Worm (Caenorhabditis elegans) whole organism, L1 larva: Measurements from ENCODE around the gene Y57G11C.499.

ENCODE experiments used
- C04F5.9 ChIP-seq: sonication (generic microtip); optimal IDR thresholded peaks from 2 replicates; lab custom pipeline; 2016; ENCODE audit warnings: missing genetic modification characterization, missing compliant biosample characterization
- C16A3.4 ChIP-seq: fragments of 150-350 bp; optimal IDR thresholded peaks from 2 replicates; lab custom pipeline; 2014; ENCODE audit warnings: missing biosample characterization, missing genetic modification characterization
- aly-2 ChIP-seq: fragments of 150-350 bp; optimal IDR thresholded peaks from 2 replicates; lab custom pipeline; 2014; ENCODE audit warnings: missing biosample characterization, missing genetic modification characterization
- ceh-82 ChIP-seq, 3 experiments: fragments of 150-350 bp in 1 of 3; sonication (generic microtip) in 2 of 3; optimal IDR thresholded peaks; 2 replicates each; lab custom pipeline; 2014 to 2017; ENCODE audit warnings: missing biosample characterization in 3 of 3, missing genetic modification characterization in 3 of 3
- ceh-88 ChIP-seq: fragments of 200-800 bp; sonication (Bioruptor generic); IDR thresholded peaks from 2 replicates; pipeline ENCODE4 v1.3.6; 2022; ENCODE audit warnings: missing genetic modification characterization, missing compliant biosample characterization
- dpl-1 ChIP-seq, 3 experiments: fragments of 150-350 bp in 2 of 3; sonication (generic microtip) in 1 of 3; optimal IDR thresholded peaks; 2 replicates each; lab custom pipeline; 2014 to 2017; ENCODE audit warnings: missing biosample characterization in 3 of 3, missing genetic modification characterization in 3 of 3, missing genetic modification reagents in 3 of 3
- dsc-1 ChIP-seq: sonication (generic microtip); optimal IDR thresholded peaks from 2 replicates; lab custom pipeline; 2016; ENCODE audit warnings: mild to moderate bottlenecking, missing genetic modification characterization, missing compliant biosample characterization
- efl-3 ChIP-seq: fragments of 200-800 bp; sonication (Bioruptor generic); optimal IDR thresholded peaks from 2 replicates; lab custom pipeline; 2018; ENCODE audit warnings: mild to moderate bottlenecking, missing genetic modification characterization, missing compliant biosample characterization
- egl-27 ChIP-seq, 2 experiments: fragments of 150-350 bp in 1 of 2; sonication (generic microtip); optimal IDR thresholded peaks; 3 replicates each; lab custom pipeline; 2017 to 2018; ENCODE audit warnings: missing biosample characterization in 2 of 2, missing genetic modification characterization in 2 of 2, missing genetic modification reagents in 2 of 2
- elt-2 ChIP-seq: sonication (generic microtip); optimal IDR thresholded peaks from 2 replicates; lab custom pipeline; 2016; ENCODE audit warnings: missing genetic modification characterization, mild to moderate bottlenecking, inconsistent platforms, missing compliant biosample characterization, missing genetic modification reagents
- elt-3 ChIP-seq, 6 experiments: fragments of 150-350 bp in 1 of 6; sonication (generic microtip); optimal IDR thresholded peaks; 2 replicates each; lab custom pipeline; 2017 to 2018; ENCODE audit warnings: missing biosample characterization in 6 of 6, missing genetic modification characterization in 6 of 6, inconsistent platforms in 1 of 6
- ets-5 ChIP-seq: fragments of 200-800 bp; sonication (Bioruptor generic); IDR thresholded peaks from 2 replicates; pipeline ENCODE4 v1.3.6; 2022; ENCODE audit warnings: missing genetic modification characterization, missing compliant biosample characterization
- fkh-10 ChIP-seq: sonication (generic microtip); optimal IDR thresholded peaks from 2 replicates; lab custom pipeline; 2017; ENCODE audit warnings: missing biosample characterization, missing genetic modification reagents, missing genetic modification characterization
- fkh-4 ChIP-seq: sonication (generic microtip); optimal IDR thresholded peaks from 2 replicates; lab custom pipeline; 2016; ENCODE audit warnings: missing compliant biosample characterization, missing genetic modification characterization, borderline replicate concordance
- hlh-17 ChIP-seq: fragments of 200-800 bp; sonication (Bioruptor generic); optimal IDR thresholded peaks from 2 replicates; lab custom pipeline; 2018; ENCODE audit warnings: missing genetic modification characterization, mild to moderate bottlenecking, missing compliant biosample characterization, moderate library complexity, borderline replicate concordance
- hlh-4 ChIP-seq: sonication (generic microtip); optimal IDR thresholded peaks from 2 replicates; lab custom pipeline; 2016; ENCODE audit warnings: mild to moderate bottlenecking, missing genetic modification characterization, missing compliant biosample characterization
- hpl-2 ChIP-seq: fragments of 150-350 bp; optimal IDR thresholded peaks from 2 replicates; lab custom pipeline; 2014; ENCODE audit warnings: missing biosample characterization, missing genetic modification reagents, missing genetic modification characterization
- irx-1 ChIP-seq: sonication (generic microtip); optimal IDR thresholded peaks from 2 replicates; lab custom pipeline; 2016; ENCODE audit warnings: missing genetic modification characterization, missing compliant biosample characterization
- lin-14 ChIP-seq: fragments of 200-800 bp; sonication (Bioruptor generic); optimal IDR thresholded peaks from 2 replicates; lab custom pipeline; 2018; ENCODE audit warnings: mild to moderate bottlenecking, missing genetic modification characterization, moderate library complexity, missing compliant biosample characterization
- lin-15B ChIP-seq: fragments of 150-350 bp; sonication (generic microtip); optimal IDR thresholded peaks from 3 replicates; lab custom pipeline; 2014; ENCODE audit warnings: missing biosample characterization, missing genetic modification characterization
- lin-35 ChIP-seq, 2 experiments: fragments of 150-350 bp; optimal IDR thresholded peaks; 2 replicates each; lab custom pipeline; 2014; ENCODE audit warnings: missing biosample characterization in 2 of 2, missing genetic modification characterization in 2 of 2, missing genetic modification reagents in 2 of 2
- lir-3 ChIP-seq: sonication (generic microtip); optimal IDR thresholded peaks from 2 replicates; lab custom pipeline; 2016; ENCODE audit warnings: mild to moderate bottlenecking, missing genetic modification characterization, moderate library complexity, missing compliant biosample characterization; ENCODE audit not compliant: poor library complexity
- mdl-1 ChIP-seq, 2 experiments: fragments of 150-350 bp; optimal IDR thresholded peaks; 2 replicates each; lab custom pipeline; 2014 to 2017; ENCODE audit warnings: missing biosample characterization in 2 of 2, missing genetic modification characterization in 2 of 2, inconsistent platforms in 1 of 2
- nhr-12 ChIP-seq: sonication (generic microtip); optimal IDR thresholded peaks from 2 replicates; lab custom pipeline; 2017; ENCODE audit warnings: missing biosample characterization, missing genetic modification characterization
- nhr-19 ChIP-seq: fragments of 200-800 bp; sonication (Bioruptor generic); conservative IDR thresholded peaks from 2 replicates; pipeline ENCODE4 v1.3.6; 2022; ENCODE audit warnings: missing genetic modification characterization, missing compliant biosample characterization
- nhr-237 ChIP-seq: fragments of 150-350 bp; optimal IDR thresholded peaks from 2 replicates; lab custom pipeline; 2014; ENCODE audit warnings: missing biosample characterization, missing genetic modification characterization
- nhr-85 ChIP-seq: sonication (generic microtip); peaks from one replicate; lab custom pipeline; 2016; ENCODE audit warnings: missing genetic modification characterization, inconsistent platforms, missing compliant biosample characterization
- pag-3 ChIP-seq: sonication (generic microtip); optimal IDR thresholded peaks from 2 replicates; lab custom pipeline; 2017; ENCODE audit warnings: missing genetic modification characterization, mild to moderate bottlenecking, missing compliant biosample characterization, antibody characterized with exemption, borderline replicate concordance; ENCODE audit not compliant: insufficient read depth
- pax-3 ChIP-seq: fragments of 200-800 bp; sonication (Bioruptor generic); optimal IDR thresholded peaks from 2 replicates; lab custom pipeline; 2018; ENCODE audit warnings: mild to moderate bottlenecking, missing genetic modification characterization, moderate library complexity, missing compliant biosample characterization
- pqm-1 ChIP-seq: sonication (generic microtip); optimal IDR thresholded peaks from 3 replicates; lab custom pipeline; 2017; ENCODE audit warnings: missing biosample characterization, missing genetic modification characterization
- rnt-1 ChIP-seq: sonication (generic microtip); optimal IDR thresholded peaks from 2 replicates; lab custom pipeline; 2016; ENCODE audit warnings: mild to moderate bottlenecking, missing genetic modification characterization, moderate library complexity, missing compliant biosample characterization
- snu-23 ChIP-seq: sonication (generic microtip); optimal IDR thresholded peaks from 2 replicates; lab custom pipeline; 2016; ENCODE audit warnings: missing genetic modification characterization, missing compliant biosample characterization
- sox-4 ChIP-seq: sonication (generic microtip); optimal IDR thresholded peaks from 2 replicates; lab custom pipeline; 2016; ENCODE audit warnings: missing genetic modification characterization, missing compliant biosample characterization
- sup-37 ChIP-seq: fragments of 200-800 bp; sonication (Bioruptor generic); optimal IDR thresholded peaks from 2 replicates; lab custom pipeline; 2018; ENCODE audit warnings: mild to moderate bottlenecking, missing genetic modification characterization, missing compliant biosample characterization
- swsn-7 ChIP-seq: sonication (generic microtip); optimal IDR thresholded peaks from 2 replicates; lab custom pipeline; 2016; ENCODE audit warnings: missing genetic modification characterization, missing compliant biosample characterization
- tbx-2 ChIP-seq: sonication (generic microtip); optimal IDR thresholded peaks from 2 replicates; lab custom pipeline; 2016; ENCODE audit warnings: missing genetic modification characterization, missing compliant biosample characterization
- unc-62 ChIP-seq: fragments of 150-350 bp; optimal IDR thresholded peaks from 2 replicates; lab custom pipeline; 2014; ENCODE audit warnings: missing biosample characterization, missing genetic modification reagents, missing genetic modification characterization
- unc-98 ChIP-seq: fragments of 200-800 bp; sonication (Bioruptor generic); IDR thresholded peaks from 2 replicates; pipeline ENCODE4 v1.3.6; 2022; ENCODE audit warnings: missing genetic modification characterization, missing compliant biosample characterization
- ztf-11 ChIP-seq, 2 experiments: sonication (generic microtip); optimal IDR thresholded peaks; 2 replicates each; lab custom pipeline; 2016 to 2017; ENCODE audit warnings: missing genetic modification characterization in 2 of 2, missing biosample characterization in 1 of 2, missing compliant biosample characterization in 1 of 2

Y57G11C.499 gene

ce11 chrIV:14786374-14787136, 31.8 kb upstream of the Y57G11C.499 start, which contains the start of gene melo-1 (continued):
- no peak for TF ChIP-seq sox-4
- TF ChIP-seq mdl-1 (tag; optimal IDR thresholded peaks at IDR 0.05; lab: Kevin White, UChicago), result peak in 1 of 2 experiments; percentile 37
- TF ChIP-seq elt-3 (tag; optimal IDR thresholded peaks at IDR 0.05; lab: Kevin White, UChicago), result no peak
- TF ChIP-seq hlh-4 (tag; lab: Kevin White, UChicago), result no peak
- no peak for TF ChIP-seq unc-98
- no peak for TF ChIP-seq ceh-88 (GFP tag; lab: Robert Waterston, UW)
- TF ChIP-seq ceh-82 (tag; optimal IDR thresholded peaks at IDR 0.05; lab: Kevin White, UChicago), result peak in 2 of 3 experiments; percentile 46 to 59
- peak; percentile 33 for TF ChIP-seq elt-2
- TF ChIP-seq ets-5 (GFP tag; lab: Robert Waterston, UW), result no peak
- no peak for TF ChIP-seq pag-3 (tag; lab: Kevin White, UChicago)
- peak; percentile 30 for TF ChIP-seq rnt-1 (tag; lab: Kevin White, UChicago)
- no peak for TF ChIP-seq C04F5.9 (tag; lab: Kevin White, UChicago)
- TF ChIP-seq lir-3 (tag; lab: Kevin White, UChicago), result peak; percentile 46
- peak; percentile 51 to 66 for TF ChIP-seq lin-35 (GFP tag; optimal IDR thresholded peaks at IDR 0.05; lab: Kevin White, UChicago)
- no peak for TF ChIP-seq egl-27 (tag; optimal IDR thresholded peaks at IDR 0.05; lab: Kevin White, UChicago)
- no peak for TF ChIP-seq nhr-12 (tag; lab: Kevin White, UChicago)
- no peak for TF ChIP-seq hpl-2
- no peak for TF ChIP-seq nhr-85 (tag; lab: Kevin White, UChicago)
- TF ChIP-seq efl-3 (GFP tag; lab: Kevin White, UChicago), result no peak
- TF ChIP-seq nhr-19 (GFP tag; lab: Robert Waterston, UW), result peak; percentile 27
- TF ChIP-seq C16A3.4 (tag; lab: Kevin White, UChicago), result no peak
- TF ChIP-seq fkh-10 (GFP tag; lab: Kevin White, UChicago), result no peak
- no peak for TF ChIP-seq nhr-237
- TF ChIP-seq lin-15B, result no peak
- peak; percentile 81 for TF ChIP-seq snu-23 (GFP tag; lab: Kevin White, UChicago)
- no peak for TF ChIP-seq ztf-11 (tag; optimal IDR thresholded peaks at IDR 0.05; lab: Kevin White, UChicago)
- no peak for TF ChIP-seq pax-3
- TF ChIP-seq swsn-7 (tag; lab: Kevin White, UChicago), result peak; percentile 76
- no peak for TF ChIP-seq unc-62
- TF ChIP-seq dsc-1 (tag; lab: Kevin White, UChicago), result no peak
- no peak for TF ChIP-seq irx-1 (tag; lab: Kevin White, UChicago)
- TF ChIP-seq lin-14 (GFP tag; lab: Kevin White, UChicago), result peak; percentile 77
- TF ChIP-seq aly-2, result peak; percentile 32
- TF ChIP-seq pqm-1 (tag; lab: Kevin White, UChicago), result no peak
- no peak for TF ChIP-seq hlh-17 (GFP tag; lab: Kevin White, UChicago)

DNA sequence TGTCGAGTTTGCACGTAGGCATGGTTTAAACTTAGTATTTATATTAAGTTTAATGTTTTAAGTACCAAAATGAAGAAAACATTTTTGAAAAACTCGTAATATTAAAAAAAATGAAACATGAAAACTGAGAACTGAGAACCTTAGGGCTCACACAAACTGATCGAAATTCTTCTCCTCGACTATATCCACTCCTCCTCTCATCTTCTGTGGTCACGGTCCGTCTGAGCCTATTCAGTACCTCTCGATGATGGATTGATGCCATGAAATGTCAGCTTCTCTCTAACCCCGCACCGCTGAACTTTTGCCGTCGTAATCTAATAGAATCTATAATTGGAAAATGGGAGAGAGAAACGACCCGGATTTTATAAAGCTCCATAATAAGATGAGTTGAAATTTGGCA, 29.7 kb upstream of the Y57G11C.499 start, which contains the start of gene nlp-56:
nlp-56 (minus strand) TSS at position 257 of the 400 bp plus-strand sequence.
- TF ChIP-seq fkh-4 (no peak), tbx-2 (tag; lab: Kevin White, UChicago) (no peak), C16A3.4 (tag; lab: Kevin White, UChicago) (no peak), elt-3 (tag; optimal IDR thresholded peaks at IDR 0.05; lab: Kevin White, UChicago) (no peak), sup-37 (GFP tag; lab: Kevin White, UChicago) (no peak), nhr-237 (no peak), dpl-1 (GFP tag; optimal IDR thresholded peaks at IDR 0.05; lab: Kevin White, UChicago) (no peak)
